Worm (Caenorhabditis elegans): ENCODE results near the gene E02H9.13.

DNA sequence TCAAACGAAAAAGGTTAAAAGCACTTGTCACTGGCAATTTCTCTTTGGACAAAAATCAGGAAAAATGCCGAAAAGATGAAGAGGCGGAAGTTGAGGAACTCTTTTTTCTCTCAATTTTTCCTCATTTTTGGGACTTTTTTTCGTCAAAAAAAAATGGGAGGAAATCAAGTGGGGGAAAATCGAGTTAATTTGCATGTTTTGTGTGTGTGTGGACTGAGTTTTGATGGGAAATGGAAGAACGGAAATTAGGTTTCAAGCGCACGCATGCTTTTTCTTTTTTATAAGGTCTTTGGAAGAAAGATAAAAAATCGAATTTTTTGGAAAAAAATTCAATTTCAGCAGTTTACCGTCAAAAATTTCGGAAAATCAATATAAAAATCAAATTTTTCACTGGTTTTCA, 46.8 kb downstream of the E02H9.13 start:
- TF ChIP-seq ceh-13 (GFP tag; optimal IDR thresholded peaks at IDR 0.05) (no peak), hmbx-1 (tag; optimal IDR thresholded peaks at IDR 0.05) (no peak), ama-1 (optimal IDR thresholded peaks at IDR 0.05) (no peak), pes-1 (GFP tag; IDR thresholded peaks at IDR 0.05) (no peak), sea-1 (GFP tag; conservative IDR thresholded peaks at IDR 0.05) (no peak), tbx-11 (GFP tag; IDR thresholded peaks at IDR 0.05) (no peak), hmg-4 (GFP tag; optimal IDR thresholded peaks at IDR 0.05) (no peak), tbx-37 (GFP tag; conservative IDR thresholded peaks at IDR 0.05) (no peak), hnd-1 (tag; optimal IDR thresholded peaks at IDR 0.05) (no peak), tra-4 (tag; optimal IDR thresholded peaks at IDR 0.05) (no peak), F13C5.2 (tag; optimal IDR thresholded peaks at IDR 0.05) (no peak), flt-1 (GFP tag; IDR thresholded peaks at IDR 0.05) (no peak)
